Worm (Caenorhabditis elegans) whole organism, L4/young adult: ENCODE results near the gene W10C6.2.

Experiments used
- W03F9.2 ChIP-seq: fragments of 150-350 bp; optimal IDR thresholded peaks from 2 replicates; lab custom pipeline; 2014; ENCODE audit warnings: missing biosample characterization, missing genetic modification characterization
- dao-5 ChIP-seq: sonication (generic microtip); optimal IDR thresholded peaks from 2 replicates; lab custom pipeline; 2016; ENCODE audit warnings: missing genotype, missing genetic modification characterization, moderate library complexity, missing compliant biosample characterization
- him-1 ChIP-seq: sonication (generic microtip); optimal IDR thresholded peaks from 2 replicates; lab custom pipeline; 2016; ENCODE audit warnings: missing genotype, missing genetic modification reagents, missing genetic modification characterization, missing compliant biosample characterization

Gene W10C6.2

ce11 chrII:11149866-11150685, 28.4 kb upstream of the W10C6.2 start:
- TF ChIP-seq him-1 (tag; lab: Kevin White, UChicago) (no peak), W03F9.2 (no peak), dao-5 (no peak)

- TF ChIP-seq W03F9.2: no peak
- no peak for TF ChIP-seq dao-5
- TF ChIP-seq him-1 (tag; lab: Kevin White, UChicago): no peak
Observed at ce11 chrII:11142571-11142970, 20.9 kb upstream of the W10C6.2 start, which contains the start of gene arrd-6. arrd-6 (plus strand) TSS chrII:11142739.

ce11 chrII:11140140-11140539, 18.4 kb upstream of the W10C6.2 start, which contains the start of gene F40F8.4:
F40F8.4 (minus strand) TSS chrII:11140240.
- no peak for TF ChIP-seq dao-5
- TF ChIP-seq him-1 (tag; lab: Kevin White, UChicago): no peak
- no peak for TF ChIP-seq W03F9.2

- TF ChIP-seq W03F9.2 (no peak), dao-5 (no peak), him-1 (tag; lab: Kevin White, UChicago) (no peak)
Observed at ce11 chrII:11135773-11136172, 14.1 kb upstream of the W10C6.2 start.

- no peak for TF ChIP-seq W03F9.2
- TF ChIP-seq dao-5: no peak
- no peak for TF ChIP-seq him-1 (tag; lab: Kevin White, UChicago)
Observed at ce11 chrII:11134828-11135227, 13.1 kb upstream of the W10C6.2 start, which contains the start of gene F40F8.5. F40F8.5 (minus strand) TSS chrII:11134928.

- TF ChIP-seq him-1 (tag; lab: Kevin White, UChicago) (no peak), W03F9.2 (peak; percentile 4), dao-5 (no peak)
Observed at ce11 chrII:11132542-11132941, 10.8 kb upstream of the W10C6.2 start, which contains the start of gene F40F8.11. F40F8.11 (minus strand) TSS chrII:11132590.

- no peak for TF ChIP-seq dao-5
- no peak for TF ChIP-seq him-1 (tag; lab: Kevin White, UChicago)
- no peak for TF ChIP-seq W03F9.2
Observed at ce11 chrII:11129517-11129916, 7.8 kb upstream of the W10C6.2 start, which contains the start of gene F40F8.12. F40F8.12 (plus strand) TSS chrII:11129817.

- TF ChIP-seq him-1 (tag; lab: Kevin White, UChicago) (no peak), dao-5 (no peak), W03F9.2 (no peak)
Observed at ce11 chrII:11128989-11129388, 7.3 kb upstream of the W10C6.2 start, which contains the start of gene F40F8.3. F40F8.3 (plus strand) TSS chrII:11129289.

ce11 chrII:11127364-11127763, 5.7 kb upstream of the W10C6.2 start, which contains the start of gene F40F8.1:
F40F8.1 (plus strand) TSS chrII:11127664.
- no peak for TF ChIP-seq dao-5
- no peak for TF ChIP-seq W03F9.2
- no peak for TF ChIP-seq him-1 (tag; lab: Kevin White, UChicago)

- peak; percentile 63 for TF ChIP-seq W03F9.2
- TF ChIP-seq dao-5: no peak
Observed at ce11 chrII:11126312-11127000, 4.8 kb upstream of the W10C6.2 start, which contains the start of the genes rps-9 and lsm-1. rps-9 (minus strand) TSS chrII:11126362. lsm-1 (plus strand) TSS chrII:11126950.

ce11 chrII:11125059-11125594, 3.4 kb upstream of the W10C6.2 start:
- TF ChIP-seq W03F9.2 (no peak), him-1 (tag; lab: Kevin White, UChicago) (no peak), dao-5 (no peak)

ce11 chrII:11112419-11112818, 9.3 kb downstream of the W10C6.2 start, which contains the start of gene mat-2:
mat-2 (plus strand) TSS chrII:11112719.
- no peak for TF ChIP-seq W03F9.2
- TF ChIP-seq him-1 (tag; lab: Kevin White, UChicago): no peak
- TF ChIP-seq dao-5: no peak

ce11 chrII:11111107-11111506, 10.6 kb downstream of the W10C6.2 start, which contains the start of gene glb-4:
glb-4 (minus strand) TSS chrII:11111207.
- TF ChIP-seq him-1 (tag; lab: Kevin White, UChicago) (no peak), dao-5 (no peak)

ce11 chrII:11110419-11110818, 11.3 kb downstream of the W10C6.2 start:
- TF ChIP-seq dao-5: no peak
- TF ChIP-seq him-1 (tag; lab: Kevin White, UChicago): no peak
- no peak for TF ChIP-seq W03F9.2
